Fruit fly (Drosophila melanogaster): ENCODE measurements around the gene CG14050.

The CG14050 gene

dm6 chrX:2300293-2301068 is 25.5 kb downstream of the CG14050 start (continued):
- TF ChIP-seq ab (GFP tag; optimal IDR thresholded peaks at IDR 0.05) (peak; percentile 74), Hand (GFP tag; optimal IDR thresholded peaks at IDR 0.05) (peak; percentile 90), esg (GFP tag; conservative IDR thresholded peaks at IDR 0.05) (peak; percentile 97), MESR4 (GFP tag; optimal IDR thresholded peaks at IDR 0.05) (peak; percentile 53), CG12236 (GFP tag; optimal IDR thresholded peaks at IDR 0.05) (peak; percentile 86), gsb-n (tag; optimal IDR thresholded peaks at IDR 0.05) (peak; percentile 90), CG13123 (GFP tag; optimal IDR thresholded peaks at IDR 0.05) (peak; percentile 70), Six4 (GFP tag; optimal IDR thresholded peaks at IDR 0.05) (peak; percentile 75), Doc3 (GFP tag; IDR thresholded peaks at IDR 0.05; ENCODE audit: partially characterized antibody) (no peak), CG31441 (GFP tag; IDR thresholded peaks at IDR 0.05) (peak; percentile 92), sens (GFP tag) (peak; percentile 99), GATAe (GFP tag; conservative IDR thresholded peaks at IDR 0.05) (peak; percentile 78), CG1024 (GFP tag; IDR thresholded peaks at IDR 0.05) (peak; percentile 93), nerfin-1 (tag; optimal IDR thresholded peaks at IDR 0.05) (peak; percentile 84), Sry-δ (GFP tag; optimal IDR thresholded peaks at IDR 0.05) (peak; percentile 56), slou (GFP tag; optimal IDR thresholded peaks at IDR 0.05) (peak; percentile 66), CkIIα-i1 (GFP tag; IDR thresholded peaks at IDR 0.05) (peak; percentile 83), br (optimal IDR thresholded peaks at IDR 0.05) (no peak), CG7556 (GFP tag; optimal IDR thresholded peaks at IDR 0.05) (peak; percentile 95), fd102C (GFP tag; optimal IDR thresholded peaks at IDR 0.05) (peak; percentile 69), Pdp1 (GFP tag; optimal IDR thresholded peaks at IDR 0.05) (peak; percentile 84 to 90), gt (GFP tag; IDR thresholded peaks at IDR 0.05) (peak; percentile 92), sug (tag; optimal IDR thresholded peaks at IDR 0.05) (peak; percentile 76), Scr (GFP tag; IDR thresholded peaks at IDR 0.05; ENCODE audit: partially characterized antibody) (no peak), Bteb2 (GFP tag; optimal IDR thresholded peaks at IDR 0.05) (peak; percentile 84), CG3281 (GFP tag; optimal IDR thresholded peaks at IDR 0.05) (peak; percentile 88), Stat92E (GFP tag; optimal IDR thresholded peaks at IDR 0.05) (peak in 1 of 3 experiments; percentile 87), CG1233 (GFP tag; optimal IDR thresholded peaks at IDR 0.05) (peak; percentile 92), CG12071 (GFP tag; optimal IDR thresholded peaks at IDR 0.05) (peak; percentile 97), CG3163 (GFP tag; optimal IDR thresholded peaks at IDR 0.05) (peak; percentile 64), CG13624 (GFP tag; optimal IDR thresholded peaks at IDR 0.05) (peak; percentile 86), YL-1 (GFP tag; optimal IDR thresholded peaks at IDR 0.05) (peak; percentile 76), exex (tag; optimal IDR thresholded peaks at IDR 0.05) (peak; percentile 58), phol (tag; optimal IDR thresholded peaks at IDR 0.05) (peak; percentile 92), Awh (GFP tag; IDR thresholded peaks at IDR 0.05) (peak; percentile 99), CG30020 (tag; optimal IDR thresholded peaks at IDR 0.05) (peak; percentile 61), lov (optimal IDR thresholded peaks at IDR 0.05) (no peak), lov (GFP tag; IDR thresholded peaks at IDR 0.05) (peak; percentile 96), CG6654 (GFP tag; optimal IDR thresholded peaks at IDR 0.05) (peak; percentile 85), H2.0 (GFP tag; IDR thresholded peaks at IDR 0.05) (peak; percentile 98), repo (GFP tag; optimal IDR thresholded peaks at IDR 0.05) (peak; percentile 71), CG17328 (GFP tag; IDR thresholded peaks at IDR 0.05) (peak; percentile 98), Adf1 (GFP tag; IDR thresholded peaks at IDR 0.05) (peak; percentile 93), vfl (GFP tag; optimal IDR thresholded peaks at IDR 0.05) (peak; percentile 88), Dip2 (GFP tag; IDR thresholded peaks at IDR 0.05) (0 out of 2 replicates have a peak, but pooled peaks have one; percentile 40), seq (GFP tag; IDR thresholded peaks at IDR 0.05) (peak; percentile 98), HHEX (GFP tag; optimal IDR thresholded peaks at IDR 0.05) (peak; percentile 95), CG8290 (GFP tag; optimal IDR thresholded peaks at IDR 0.05) (peak; percentile 35), CG8290 (tag; optimal IDR thresholded peaks at IDR 0.05) (peak; percentile 10 to 100), CG10654 (GFP tag; optimal IDR thresholded peaks at IDR 0.05) (peak; percentile 84)
